Fruit fly (Drosophila melanogaster): ENCODE results near the gene CG12662.

dm6 chrX:9012722-9013121 is 28.5 kb upstream of the CG12662 start:
- TF ChIP-seq psq (optimal IDR thresholded peaks at IDR 0.05) = no peak
- no peak for TF ChIP-seq usp (GFP tag; optimal IDR thresholded peaks at IDR 0.05)
- no peak for TF ChIP-seq EcR (GFP tag; optimal IDR thresholded peaks at IDR 0.05)
- no peak for TF ChIP-seq CG8478 (optimal IDR thresholded peaks at IDR 0.05)

Data from whole organism.